Worm (Caenorhabditis elegans) whole organism, young adult: Measurements from ENCODE around the gene egl-38.

Experiments
- F10E7.11 ChIP-seq: sonication (generic microtip); optimal IDR thresholded peaks from 2 replicates; lab custom pipeline; 2017; ENCODE audit warnings: mild to moderate bottlenecking, missing genetic modification characterization, moderate library complexity, missing compliant biosample characterization
- F23B12.7 ChIP-seq: sonication (generic microtip); optimal IDR thresholded peaks from 2 replicates; lab custom pipeline; 2017; ENCODE audit warnings: missing genetic modification characterization, mild to moderate bottlenecking, missing compliant biosample characterization, antibody characterized with exemption, moderate library complexity; ENCODE audit not compliant: insufficient read depth
- T07F8.4 ChIP-seq: sonication (generic microtip); optimal IDR thresholded peaks from 2 replicates; lab custom pipeline; 2016; ENCODE audit warnings: mild to moderate bottlenecking, missing genetic modification characterization, moderate library complexity, missing compliant biosample characterization
- T26A5.8 ChIP-seq: sonication (generic microtip); optimal IDR thresholded peaks from 2 replicates; lab custom pipeline; 2016; ENCODE audit warnings: missing genetic modification characterization, missing compliant biosample characterization
- Y53G8AR.9 ChIP-seq: fragments of 200-800 bp; sonication (Bioruptor generic); conservative IDR thresholded peaks from 2 replicates; pipeline ENCODE4 v1.3.6; 2022; ENCODE audit warnings: missing genetic modification reagents, missing genetic modification characterization, missing compliant biosample characterization
- Y56A3A.18 ChIP-seq: fragments of 200-800 bp; sonication (Bioruptor generic); IDR thresholded peaks from 2 replicates; pipeline ENCODE4 v1.3.6; 2022; ENCODE audit warnings: missing genetic modification reagents, missing genetic modification characterization, missing compliant biosample characterization
- aptf-3 ChIP-seq: fragments of 200-800 bp; sonication (Bioruptor generic); IDR thresholded peaks from 2 replicates; pipeline ENCODE4 v1.3.6; 2022; ENCODE audit warnings: missing genetic modification characterization, missing compliant biosample characterization
- atf-7 ChIP-seq: sonication (generic microtip); optimal IDR thresholded peaks from 2 replicates; lab custom pipeline; 2017; ENCODE audit warnings: mild to moderate bottlenecking, missing genetic modification characterization, missing compliant biosample characterization
- attf-5 ChIP-seq: fragments of 200-800 bp; sonication (Bioruptor generic); optimal IDR thresholded peaks from 2 replicates; lab custom pipeline; 2018; ENCODE audit warnings: mild to moderate bottlenecking, missing genetic modification characterization, missing compliant biosample characterization
- ceh-27 ChIP-seq: fragments of 200-800 bp; sonication (Bioruptor generic); optimal IDR thresholded peaks from 2 replicates; lab custom pipeline; 2018; ENCODE audit warnings: mild to moderate bottlenecking, missing genetic modification characterization, moderate library complexity, missing compliant biosample characterization
- ceh-40 ChIP-seq: fragments of 200-800 bp; sonication (Bioruptor generic); IDR thresholded peaks from 2 replicates; pipeline ENCODE4 v1.3.6; 2022; ENCODE audit warnings: missing genetic modification characterization, missing compliant biosample characterization
- ceh-58 ChIP-seq: fragments of 200-800 bp; sonication (Bioruptor generic); IDR thresholded peaks from 2 replicates; pipeline ENCODE4 v1.3.6; 2022; ENCODE audit warnings: missing genetic modification characterization, missing compliant biosample characterization
- die-1 ChIP-seq: sonication (generic microtip); optimal IDR thresholded peaks from 2 replicates; lab custom pipeline; 2016; ENCODE audit warnings: missing genotype, mild to moderate bottlenecking, missing genetic modification characterization, missing compliant biosample characterization
- efl-1 ChIP-seq: fragments of 150-350 bp; optimal IDR thresholded peaks from 2 replicates; lab custom pipeline; 2014; ENCODE audit warnings: missing biosample characterization, missing genetic modification reagents, missing genetic modification characterization
- egl-18 ChIP-seq: fragments of 200-800 bp; sonication (Bioruptor generic); IDR thresholded peaks from 2 replicates; pipeline ENCODE4 v1.3.6; 2022; ENCODE audit warnings: missing genetic modification reagents, missing genetic modification characterization, missing compliant biosample characterization
- egl-44 ChIP-seq: fragments of 200-800 bp; sonication (Bioruptor generic); IDR thresholded peaks from 2 replicates; pipeline ENCODE4 v1.3.6; 2022; ENCODE audit warnings: missing genetic modification reagents, missing genetic modification characterization, missing compliant biosample characterization
- egrh-3 ChIP-seq: fragments of 200-800 bp; sonication (Bioruptor generic); IDR thresholded peaks from 2 replicates; pipeline ENCODE4 v1.3.6; 2022; ENCODE audit warnings: missing genetic modification reagents, missing genetic modification characterization, missing compliant biosample characterization
- let-607 ChIP-seq, 2 experiments: fragments of 200-800 bp in 1 of 2; sonication (Bioruptor generic) in 1 of 2; sonication (generic microtip) in 1 of 2; optimal IDR thresholded peaks; 2 replicates each; lab custom pipeline; 2016 to 2018; ENCODE audit warnings: mild to moderate bottlenecking in 2 of 2, missing compliant biosample characterization in 2 of 2, missing genetic modification characterization in 2 of 2, moderate library complexity in 2 of 2, missing genotype in 1 of 2
- madf-6 ChIP-seq: fragments of 200-800 bp; sonication (Bioruptor generic); IDR thresholded peaks from 2 replicates; pipeline ENCODE4 v1.3.6; 2022; ENCODE audit warnings: missing genetic modification reagents, missing genetic modification characterization, missing compliant biosample characterization
- madf-8 ChIP-seq: fragments of 200-800 bp; sonication (Bioruptor generic); conservative IDR thresholded peaks from 2 replicates; pipeline ENCODE4 v1.3.6; 2022; ENCODE audit warnings: missing genetic modification reagents, missing genetic modification characterization, missing compliant biosample characterization
- mcd-1 ChIP-seq: fragments of 200-800 bp; sonication (Bioruptor generic); IDR thresholded peaks from 2 replicates; pipeline ENCODE4 v1.3.6; 2022; ENCODE audit warnings: missing genetic modification reagents, missing genetic modification characterization, missing compliant biosample characterization
- nfya-2 ChIP-seq: fragments of 200-800 bp; sonication (Bioruptor generic); IDR thresholded peaks from 2 replicates; pipeline ENCODE4 v1.3.6; 2022; ENCODE audit warnings: missing genetic modification reagents, missing genetic modification characterization, missing compliant biosample characterization
- nfyb-1 ChIP-seq: fragments of 200-800 bp; sonication (Bioruptor generic); IDR thresholded peaks from 2 replicates; pipeline ENCODE4 v1.3.6; 2022; ENCODE audit warnings: missing genetic modification reagents, missing genetic modification characterization, missing compliant biosample characterization
- nhr-90 ChIP-seq: sonication (generic microtip); optimal IDR thresholded peaks from 2 replicates; lab custom pipeline; 2016; ENCODE audit warnings: missing genotype, mild to moderate bottlenecking, missing genetic modification characterization, missing compliant biosample characterization
- rec-8 ChIP-seq, 2 experiments: sonication (generic microtip); optimal IDR thresholded peaks; 2 replicates each; lab custom pipeline; 2016; ENCODE audit warnings: mild to moderate bottlenecking in 2 of 2, missing genetic modification characterization in 2 of 2, missing genetic modification reagents in 2 of 2, missing genotype in 2 of 2, missing biosample characterization in 1 of 2, missing compliant biosample characterization in 1 of 2, moderate library complexity in 1 of 2
- snpc-1.1 ChIP-seq: sonication (generic microtip); optimal IDR thresholded peaks from 2 replicates; lab custom pipeline; 2017; ENCODE audit warnings: missing genetic modification characterization, mild to moderate bottlenecking, missing compliant biosample characterization, antibody characterized with exemption, moderate library complexity, missing genotype, missing genetic modification reagents; ENCODE audit not compliant: insufficient read depth
- snpc-3.4 ChIP-seq: sonication (generic microtip); optimal IDR thresholded peaks from 2 replicates; lab custom pipeline; 2017; ENCODE audit warnings: missing genetic modification characterization, mild to moderate bottlenecking, missing compliant biosample characterization, antibody characterized with exemption, moderate library complexity, missing genotype, missing genetic modification reagents
- sptf-2 ChIP-seq: fragments of 200-800 bp; sonication (Bioruptor generic); optimal IDR thresholded peaks from 2 replicates; lab custom pipeline; 2018; ENCODE audit warnings: mild to moderate bottlenecking, missing genetic modification characterization, missing compliant biosample characterization
- tbp1 ChIP-seq: fragments of 200-800 bp; sonication (Bioruptor generic); optimal IDR thresholded peaks from 2 replicates; lab custom pipeline; 2018; ENCODE audit warnings: mild to moderate bottlenecking, missing genetic modification characterization, missing compliant biosample characterization
- unc-62 ChIP-seq: fragments of 150-350 bp; optimal IDR thresholded peaks from 2 replicates; lab custom pipeline; 2014; ENCODE audit warnings: missing biosample characterization, missing genetic modification reagents, missing genetic modification characterization
- zfh-2 ChIP-seq: fragments of 200-800 bp; sonication (Bioruptor generic); conservative IDR thresholded peaks from 2 replicates; pipeline ENCODE4 v1.3.6; 2022; ENCODE audit warnings: missing genetic modification reagents, missing genetic modification characterization, missing compliant biosample characterization
- zim-3 ChIP-seq: sonication (generic microtip); optimal IDR thresholded peaks from 2 replicates; lab custom pipeline; 2017; ENCODE audit warnings: mild to moderate bottlenecking, missing genetic modification characterization, moderate library complexity, missing compliant biosample characterization
- ztf-18 ChIP-seq: sonication (generic microtip); optimal IDR thresholded peaks from 2 replicates; lab custom pipeline; 2016; ENCODE audit warnings: missing genotype, mild to moderate bottlenecking, missing genetic modification characterization, missing compliant biosample characterization
- ztf-22 ChIP-seq: fragments of 200-800 bp; sonication (Bioruptor generic); optimal IDR thresholded peaks from 2 replicates; lab custom pipeline; 2018; ENCODE audit warnings: mild to moderate bottlenecking, missing genetic modification characterization, moderate library complexity, missing compliant biosample characterization
- ztf-26 ChIP-seq: sonication (generic microtip); optimal IDR thresholded peaks from 2 replicates; lab custom pipeline; 2017; ENCODE audit warnings: missing genetic modification characterization, missing compliant biosample characterization
- ztf-28 ChIP-seq: fragments of 200-800 bp; sonication (Bioruptor generic); IDR thresholded peaks from 2 replicates; pipeline ENCODE4 v1.3.6; 2022; ENCODE audit warnings: missing genetic modification reagents, missing genetic modification characterization, missing compliant biosample characterization
- ztf-6 ChIP-seq: fragments of 200-800 bp; sonication (Bioruptor generic); IDR thresholded peaks from 2 replicates; pipeline ENCODE4 v1.3.6; 2022; ENCODE audit warnings: missing genetic modification reagents, missing genetic modification characterization, missing compliant biosample characterization

egl-38 gene

DNA sequence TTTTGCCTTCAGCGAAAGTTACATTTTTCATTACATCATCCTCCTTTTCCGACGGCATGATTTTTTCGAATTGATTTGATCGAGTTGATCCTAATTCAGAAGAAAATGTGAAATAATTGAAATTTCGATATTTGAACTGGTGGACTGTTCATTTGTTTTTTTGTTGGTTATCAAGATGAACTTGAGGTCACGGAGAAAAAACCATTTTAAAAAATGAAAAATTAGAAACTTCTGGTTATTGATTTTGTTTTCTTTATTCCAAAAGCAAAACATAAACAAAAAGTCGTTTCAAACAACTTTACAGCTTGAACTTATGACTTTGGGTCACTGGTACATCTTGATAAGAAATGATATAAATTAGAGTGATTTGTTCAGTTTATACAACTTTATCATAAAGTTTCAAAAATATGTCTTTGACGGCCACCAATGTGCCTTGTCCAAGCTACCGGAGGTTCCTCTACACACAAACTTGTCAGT is 35.2 kb downstream of the egl-38 start, which contains the start of the genes ttbk-4 and W01B6.4 (continued):
- TF ChIP-seq snpc-1.1 (tag; lab: Kevin White, UChicago) (no peak), T07F8.4 (tag; lab: Kevin White, UChicago) (no peak), rec-8 (tag; optimal IDR thresholded peaks at IDR 0.05; lab: Kevin White, UChicago) (no peak), zfh-2 (GFP tag; lab: Robert Waterston, UW) (no peak), ztf-28 (GFP tag; lab: Robert Waterston, UW) (no peak), aptf-3 (no peak), ztf-6 (GFP tag; lab: Robert Waterston, UW) (no peak)

ce11 chrIV:10072527-10072926 is 37.8 kb downstream of the egl-38 start, which contains the start of gene W01B6.3:
Gene W01B6.3 (minus strand): TSS chrIV:10072627.
- no peak for TF ChIP-seq unc-62 (GFP tag; lab: Kevin White, UChicago)
- TF ChIP-seq atf-7 (tag; lab: Kevin White, UChicago): no peak

DNA sequence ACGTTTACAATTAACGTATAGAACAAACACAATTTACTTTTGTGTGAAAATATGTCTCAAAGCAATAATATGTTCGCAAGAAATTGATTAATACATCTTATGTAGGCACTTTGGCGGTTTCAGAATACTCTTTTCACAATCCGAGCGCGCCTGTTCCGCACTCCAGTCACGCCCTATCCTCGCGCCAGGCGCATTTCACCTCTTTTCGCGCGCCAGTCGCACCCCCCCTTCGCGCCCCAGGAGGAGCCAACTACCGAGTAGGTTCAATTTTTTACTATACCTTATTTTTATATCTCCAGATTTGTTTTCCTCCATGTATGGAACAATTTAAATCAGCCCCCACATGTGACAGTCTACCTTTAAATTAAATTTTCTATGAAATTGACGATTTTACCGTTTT is 39.2 kb downstream of the egl-38 start:
- TF ChIP-seq madf-8 (GFP tag; lab: Robert Waterston, UW): peak; percentile 38; the same call in 1 of the 2 replicates
- peak; percentile 42 for TF ChIP-seq efl-1 (GFP tag; lab: Kevin White, UChicago)
- peak; percentile 75 for TF ChIP-seq madf-6 (GFP tag; lab: Robert Waterston, UW)
- peak; percentile 57; the same call in 1 of the 2 replicates for TF ChIP-seq egrh-3 (GFP tag; lab: Robert Waterston, UW)
- TF ChIP-seq, all 124 proteins: peak for 4; not testable (repeated sequence) for 120

DNA sequence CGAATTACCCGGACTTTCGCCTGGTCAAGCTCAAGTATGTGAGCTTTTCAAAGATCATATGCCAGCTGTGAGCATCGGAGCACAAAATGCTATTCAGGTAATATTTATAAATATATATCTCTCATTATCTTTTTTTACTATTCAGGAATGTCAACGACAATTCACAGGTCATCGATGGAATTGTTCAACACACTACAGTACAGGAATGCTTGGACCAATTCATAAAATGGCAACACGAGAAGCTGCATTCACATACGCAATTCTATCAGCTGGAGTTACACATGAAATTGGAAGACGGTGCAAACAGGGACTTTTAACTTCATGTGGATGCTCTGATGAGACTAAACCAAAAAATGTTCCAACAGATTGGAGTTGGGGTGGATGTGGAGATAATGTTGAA is 42.1 kb downstream of the egl-38 start:
- TF ChIP-seq ceh-40 (GFP tag; lab: Robert Waterston, UW) (no peak), attf-5 (GFP tag; lab: Kevin White, UChicago) (no peak), Y56A3A.18 (GFP tag; lab: Robert Waterston, UW) (no peak), ztf-26 (tag; lab: Kevin White, UChicago) (no peak), let-607 (tag; optimal IDR thresholded peaks at IDR 0.05; lab: Kevin White, UChicago) (no peak), F10E7.11 (tag; lab: Kevin White, UChicago) (no peak), Y53G8AR.9 (GFP tag; lab: Robert Waterston, UW) (no peak), ztf-28 (GFP tag; lab: Robert Waterston, UW) (no peak), zim-3 (no peak), die-1 (tag; lab: Kevin White, UChicago) (no peak), ceh-27 (GFP tag; lab: Kevin White, UChicago) (no peak), aptf-3 (no peak), tbp1 (GFP tag; lab: Kevin White, UChicago) (no peak), ztf-22 (GFP tag; lab: Kevin White, UChicago) (no peak), nhr-90 (tag; lab: Kevin White, UChicago) (no peak), egl-18 (GFP tag; lab: Robert Waterston, UW) (no peak)

- TF ChIP-seq atf-7 (tag; lab: Kevin White, UChicago) (no peak), snpc-3.4 (tag; lab: Kevin White, UChicago) (no peak), egl-18 (GFP tag; lab: Robert Waterston, UW) (no peak), T26A5.8 (no peak), ztf-18 (tag; lab: Kevin White, UChicago) (no peak), F23B12.7 (tag; lab: Kevin White, UChicago) (no peak), efl-1 (GFP tag; lab: Kevin White, UChicago) (no peak), sptf-2 (no peak), ceh-27 (GFP tag; lab: Kevin White, UChicago) (no peak), ztf-6 (GFP tag; lab: Robert Waterston, UW) (no peak), nfya-2 (no peak), egl-44 (GFP tag; lab: Robert Waterston, UW) (no peak), ceh-58 (GFP tag; lab: Robert Waterston, UW) (no peak), mcd-1 (GFP tag; lab: Robert Waterston, UW) (no peak), nfyb-1 (GFP tag; lab: Robert Waterston, UW) (no peak)
Observed at ce11 chrIV:10067541-10067940, 42.8 kb downstream of the egl-38 start, which contains the start of gene cwn-2. Gene cwn-2 (plus strand): TSS chrIV:10067816.
